Worm (Caenorhabditis elegans): ENCODE results near the gene T28C6.5.

ce11 chrIV:8816617-8817016, 4.6 kb upstream of the T28C6.5 start:
- no peak for TF ChIP-seq nhr-28 (tag; optimal IDR thresholded peaks at IDR 0.05)
- TF ChIP-seq unc-62 (GFP tag; optimal IDR thresholded peaks at IDR 0.05) = no peak
- TF ChIP-seq blmp-1 (tag; optimal IDR thresholded peaks at IDR 0.05) = no peak
- TF ChIP-seq M03D4.4 (tag; optimal IDR thresholded peaks at IDR 0.05) = no peak
- TF ChIP-seq ham-2 (GFP tag; optimal IDR thresholded peaks at IDR 0.05) = no peak

All from whole organism, mixed stage, embryonic.